Worm (Caenorhabditis elegans): ENCODE results near the gene C47E12.11.

Gene C47E12.11

ce11 chrIV:10016977-10017376, 47.8 kb downstream of the C47E12.11 start, which contains the start of gene ent-7:
TSS of gene ent-7 (plus strand) at chrIV:10017277.
- TF ChIP-seq tab-1 (GFP tag; IDR thresholded peaks at IDR 0.05), result no peak
- TF ChIP-seq ztf-29 (GFP tag; IDR thresholded peaks at IDR 0.05), result no peak
- no peak for TF ChIP-seq flt-1 (GFP tag; IDR thresholded peaks at IDR 0.05)

ce11 chrIV:10017633-10018032, 48.4 kb downstream of the C47E12.11 start, which contains the start of gene F44D12.2:
TSS of gene F44D12.2 (minus strand) at chrIV:10017733.
- TF ChIP-seq ztf-29 (GFP tag; IDR thresholded peaks at IDR 0.05) (no peak), cog-1 (tag; optimal IDR thresholded peaks at IDR 0.05) (no peak), klf-2 (GFP tag; conservative IDR thresholded peaks at IDR 0.05) (no peak), med-1 (GFP tag; optimal IDR thresholded peaks at IDR 0.05; ENCODE audit: insufficient read depth) (no peak), flt-1 (GFP tag; IDR thresholded peaks at IDR 0.05) (no peak), ztf-23 (GFP tag; IDR thresholded peaks at IDR 0.05) (no peak), T22C8.4 (GFP tag; IDR thresholded peaks at IDR 0.05) (no peak), ref-1 (GFP tag; conservative IDR thresholded peaks at IDR 0.05) (no peak), tab-1 (GFP tag; IDR thresholded peaks at IDR 0.05) (no peak)

All from whole organism, midembryonic.